Fruit fly (Drosophila melanogaster): ENCODE data around the gene CG11970.

The CG11970 gene

DNA sequence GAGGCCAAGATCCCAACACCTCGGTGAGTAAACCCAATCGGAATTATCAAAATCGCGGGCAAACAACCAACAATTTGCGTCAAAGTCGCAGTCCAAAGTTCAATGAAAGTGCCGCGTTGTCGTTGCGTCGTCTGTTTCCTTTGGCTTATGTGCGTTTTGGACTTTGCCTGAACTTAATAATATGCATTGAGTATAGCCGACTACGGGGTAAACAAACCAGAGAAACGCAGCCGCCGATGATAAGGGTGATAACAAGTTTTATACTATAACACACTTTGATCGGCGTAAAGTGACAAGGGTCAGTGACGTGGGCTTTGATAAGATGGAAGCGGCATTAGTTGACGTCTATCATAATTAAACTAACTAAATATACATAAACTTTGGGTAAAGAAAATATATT is 44.8 kb upstream of the CG11970 start (continued):
- TF ChIP-seq CG10631 (GFP tag; optimal IDR thresholded peaks at IDR 0.05) (no peak), Sox14 (GFP tag; optimal IDR thresholded peaks at IDR 0.05) (no peak), lz (GFP tag; optimal IDR thresholded peaks at IDR 0.05) (no peak), CG6276 (GFP tag; optimal IDR thresholded peaks at IDR 0.05) (peak; percentile 91), OdsH (GFP tag; optimal IDR thresholded peaks at IDR 0.05) (no peak), CG8319 (GFP tag; optimal IDR thresholded peaks at IDR 0.05) (no peak), topi (GFP tag; optimal IDR thresholded peaks at IDR 0.05) (no peak), CG3032 (tag; optimal IDR thresholded peaks at IDR 0.05) (no peak)

DNA sequence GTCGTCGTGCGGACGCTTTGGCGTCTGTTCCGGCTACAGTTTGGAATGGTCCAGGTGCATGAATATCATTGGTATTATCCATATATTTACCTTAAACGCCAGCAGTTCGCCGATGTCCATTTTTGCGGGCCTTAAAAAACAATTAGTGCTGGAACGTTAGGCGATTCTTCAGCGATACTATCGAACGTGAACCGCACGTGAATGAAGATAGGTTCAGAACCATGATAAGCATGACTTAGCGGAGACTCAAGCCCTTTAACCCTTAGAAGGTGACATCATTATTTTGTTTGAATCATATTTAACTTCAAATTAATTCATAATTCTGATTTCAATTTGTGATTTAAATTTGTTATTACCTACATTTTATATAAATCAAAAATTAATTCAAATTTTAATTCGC is 39.7 kb upstream of the CG11970 start, which contains the start of gene CG11964:
Gene CG11964, minus strand, starts transcription at position 155 of the 400 bp plus-strand sequence.
- TF ChIP-seq CG31627 (GFP tag; optimal IDR thresholded peaks at IDR 0.05) (peak; percentile 53), Lpt (GFP tag; optimal IDR thresholded peaks at IDR 0.05) (no peak), CG11294 (GFP tag; IDR thresholded peaks at IDR 0.05) (no peak), CG10631 (GFP tag; optimal IDR thresholded peaks at IDR 0.05) (no peak), CG1621 (tag; optimal IDR thresholded peaks at IDR 0.05) (peak; percentile 1), dac (GFP tag; optimal IDR thresholded peaks at IDR 0.05) (no peak), CG6163 (GFP tag; IDR thresholded peaks at IDR 0.05) (no peak), Eip93F (GFP tag; optimal IDR thresholded peaks at IDR 0.05) (no peak), Sox14 (GFP tag; optimal IDR thresholded peaks at IDR 0.05) (peak; percentile 50), CG6276 (GFP tag; optimal IDR thresholded peaks at IDR 0.05) (no peak), dsx (GFP tag; optimal IDR thresholded peaks at IDR 0.05; ENCODE audit: poor library complexity, severe bottlenecking) (peak; percentile 18), Met (GFP tag; optimal IDR thresholded peaks at IDR 0.05) (peak; percentile 30), Sox15 (GFP tag; optimal IDR thresholded peaks at IDR 0.05) (no peak), ss (GFP tag; optimal IDR thresholded peaks at IDR 0.05) (no peak), CG7368 (GFP tag; optimal IDR thresholded peaks at IDR 0.05) (no peak), CG3032 (tag; optimal IDR thresholded peaks at IDR 0.05) (peak; percentile 47), CG8632 (GFP tag; optimal IDR thresholded peaks at IDR 0.05) (no peak), CG6792 (GFP tag; optimal IDR thresholded peaks at IDR 0.05) (no peak), topi (GFP tag; optimal IDR thresholded peaks at IDR 0.05) (peak; percentile 48), pdm3 (GFP tag; optimal IDR thresholded peaks at IDR 0.05) (peak; percentile 48), net (GFP tag; optimal IDR thresholded peaks at IDR 0.05) (no peak), Ets96B (tag; optimal IDR thresholded peaks at IDR 0.05) (peak; percentile 3), eg (GFP tag; IDR thresholded peaks at IDR 0.05) (peak; percentile 11; the same call in 1 of the 3 replicates), CG9139 (GFP tag; optimal IDR thresholded peaks at IDR 0.05) (no peak), Hr38 (GFP tag; optimal IDR thresholded peaks at IDR 0.05) (no peak), CG32006 (GFP tag; optimal IDR thresholded peaks at IDR 0.05) (no peak), vri (GFP tag; optimal IDR thresholded peaks at IDR 0.05) (peak; percentile 5), Sox102F (GFP tag; optimal IDR thresholded peaks at IDR 0.05) (no peak), cyc (GFP tag; optimal IDR thresholded peaks at IDR 0.05) (peak; percentile 54), CG11762 (GFP tag; optimal IDR thresholded peaks at IDR 0.05; ENCODE audit: insufficient read depth) (no peak), lz (GFP tag; optimal IDR thresholded peaks at IDR 0.05) (peak; percentile 58), fd85E (GFP tag; optimal IDR thresholded peaks at IDR 0.05) (no peak), fd59A (GFP tag; optimal IDR thresholded peaks at IDR 0.05) (no peak), CG16779 (tag; optimal IDR thresholded peaks at IDR 0.05) (no peak), CG6854 (GFP tag; optimal IDR thresholded peaks at IDR 0.05) (no peak), CG3919 (GFP tag; optimal IDR thresholded peaks at IDR 0.05) (peak; percentile 22), CG15336 (GFP tag; IDR thresholded peaks at IDR 0.05) (no peak), fkh (GFP tag; optimal IDR thresholded peaks at IDR 0.05) (no peak), Hr39 (GFP tag; optimal IDR thresholded peaks at IDR 0.05) (no peak), esn (GFP tag; optimal IDR thresholded peaks at IDR 0.05) (peak; percentile 58), CG8319 (GFP tag; optimal IDR thresholded peaks at IDR 0.05) (no peak), Gug (GFP tag; IDR thresholded peaks at IDR 0.05) (peak; percentile 8; the same call in 1 of the 2 replicates), OdsH (GFP tag; optimal IDR thresholded peaks at IDR 0.05) (peak; percentile 20), CG8119 (GFP tag; IDR thresholded peaks at IDR 0.05) (no peak), svp (GFP tag) (peak; percentile 44), spab (GFP tag; optimal IDR thresholded peaks at IDR 0.05) (no peak), Smox (GFP tag; optimal IDR thresholded peaks at IDR 0.05) (no peak), acj6 (GFP tag; optimal IDR thresholded peaks at IDR 0.05) (peak; percentile 25), Ets21C (GFP tag; optimal IDR thresholded peaks at IDR 0.05) (peak; percentile 30)
